Fruit fly (Drosophila melanogaster): ENCODE measurements around the gene HP1D3csd.

dm6 chrX:19166152-19166935, 23.7 kb upstream of the HP1D3csd start:
- TF ChIP-seq pan (optimal IDR thresholded peaks at IDR 0.05) (no peak), psq (optimal IDR thresholded peaks at IDR 0.05) (no peak), CG8478 (optimal IDR thresholded peaks at IDR 0.05) (no peak)

All from whole organism.